Worm (Caenorhabditis elegans) whole organism, L3 larva: ENCODE results near the gene Y17G7B.18.

Experiments
- ceh-28 ChIP-seq: fragments of 150-350 bp; optimal IDR thresholded peaks from 2 replicates; lab custom pipeline; 2014; ENCODE audit warnings: missing biosample characterization, missing genetic modification reagents, missing genetic modification characterization
- fkh-10 ChIP-seq: sonication (generic microtip); optimal IDR thresholded peaks from 2 replicates; lab custom pipeline; 2017; ENCODE audit warnings: missing biosample characterization, missing genetic modification reagents, missing genetic modification characterization
- nhr-11 ChIP-seq: fragments of 150-350 bp; optimal IDR thresholded peaks from 2 replicates; lab custom pipeline; 2014; ENCODE audit warnings: missing biosample characterization, missing genetic modification characterization

ce11 chrII:12088833-12089232 is 18.8 kb downstream of the Y17G7B.18 start, which contains the start of gene cnt-1:
- no peak for TF ChIP-seq ceh-28 (tag; lab: Kevin White, UChicago)
- TF ChIP-seq nhr-11, result no peak
- TF ChIP-seq fkh-10 (GFP tag; lab: Kevin White, UChicago), result no peak
